Fruit fly (Drosophila melanogaster): Measurements from ENCODE around the gene CG31819.

CG31819 gene

dm6 chr2L:16261576-16262217 lies 50.4 kb downstream of the CG31819 start, which contains the start of the genes twe and CG4935:
TSS of gene twe (minus strand) at chr2L:16261877.
TSS of gene CG4935 (plus strand) at chr2L:16262141.
- TF ChIP-seq Myc (optimal IDR thresholded peaks at IDR 0.05) (no peak), Sin3A (optimal IDR thresholded peaks at IDR 0.05) (no peak), ttk (optimal IDR thresholded peaks at IDR 0.05) (no peak), h (optimal IDR thresholded peaks at IDR 0.05) (no peak), psq (optimal IDR thresholded peaks at IDR 0.05) (no peak), insv (optimal IDR thresholded peaks at IDR 0.05) (no peak)

Data from Kc167 (cell line).